Worm (Caenorhabditis elegans) whole organism, L2 larva: Measurements from ENCODE around the gene mdt-26.

Experiments
- F13H6.1 ChIP-seq: sonication (generic microtip); optimal IDR thresholded peaks from 2 replicates; lab custom pipeline; 2016; ENCODE audit warnings: missing genetic modification characterization, missing compliant biosample characterization
- R02D3.7 ChIP-seq: fragments of 150-350 bp; optimal IDR thresholded peaks from 2 replicates; lab custom pipeline; 2014; ENCODE audit warnings: missing biosample characterization, missing genetic modification characterization
- Y55F3AM.14 ChIP-seq: fragments of 200-800 bp; sonication (Bioruptor generic); optimal IDR thresholded peaks from 2 replicates; lab custom pipeline; 2018; ENCODE audit warnings: mild to moderate bottlenecking, missing genetic modification characterization, missing compliant biosample characterization
- ZK546.5 ChIP-seq: sonication (generic microtip); optimal IDR thresholded peaks from 2 replicates; lab custom pipeline; 2017; ENCODE audit warnings: missing biosample characterization, missing genetic modification characterization
- alr-1 ChIP-seq: fragments of 150-350 bp; optimal IDR thresholded peaks from 2 replicates; lab custom pipeline; 2014; ENCODE audit warnings: missing biosample characterization, missing genetic modification characterization
- aly-2 ChIP-seq: fragments of 150-350 bp; optimal IDR thresholded peaks from 2 replicates; lab custom pipeline; 2014; ENCODE audit warnings: missing biosample characterization, missing genetic modification characterization
- blmp-1 ChIP-seq: sonication (generic microtip); optimal IDR thresholded peaks from 2 replicates; lab custom pipeline; 2017; ENCODE audit warnings: missing genetic modification characterization, mild to moderate bottlenecking, missing compliant biosample characterization, antibody characterized with exemption, moderate library complexity; ENCODE audit not compliant: insufficient read depth
- ceh-16 ChIP-seq: fragments of 150-350 bp; optimal IDR thresholded peaks from 2 replicates; lab custom pipeline; 2014; ENCODE audit warnings: missing biosample characterization, missing genetic modification characterization
- ceh-82 ChIP-seq: fragments of 150-350 bp; optimal IDR thresholded peaks from 2 replicates; lab custom pipeline; 2014; ENCODE audit warnings: missing biosample characterization, missing genetic modification characterization
- egl-27 ChIP-seq: sonication (generic microtip); optimal IDR thresholded peaks from 3 replicates; lab custom pipeline; 2017; ENCODE audit warnings: missing biosample characterization, missing genetic modification reagents, missing genetic modification characterization
- elt-1 ChIP-seq: fragments of 150-350 bp; optimal IDR thresholded peaks from 2 replicates; lab custom pipeline; 2014; ENCODE audit warnings: missing biosample characterization, missing genetic modification characterization
- gmeb-1 ChIP-seq: fragments of 150-350 bp; optimal IDR thresholded peaks from 2 replicates; lab custom pipeline; 2014; ENCODE audit warnings: missing biosample characterization, missing genetic modification characterization
- lin-11 ChIP-seq: fragments of 150-350 bp; sonication (generic microtip); optimal IDR thresholded peaks from 2 replicates; lab custom pipeline; 2014; ENCODE audit warnings: missing biosample characterization, missing genetic modification characterization, inconsistent platforms, mixed read lengths
- lin-13 ChIP-seq: fragments of 150-350 bp; optimal IDR thresholded peaks from 2 replicates; lab custom pipeline; 2014; ENCODE audit warnings: missing biosample characterization, missing genetic modification reagents, missing genetic modification characterization
- lin-39 ChIP-seq: fragments of 150-350 bp; optimal IDR thresholded peaks from 2 replicates; lab custom pipeline; 2014; ENCODE audit warnings: missing biosample characterization, missing genetic modification reagents, missing genetic modification characterization
- lsy-2 ChIP-seq, 2 experiments: fragments of 150-350 bp in 1 of 2; sonication (generic microtip) in 1 of 2; optimal IDR thresholded peaks; 2 replicates each; lab custom pipeline; 2014 to 2017; ENCODE audit warnings: missing biosample characterization in 2 of 2, missing genetic modification characterization in 2 of 2
- mab-5 ChIP-seq: fragments of 150-350 bp; optimal IDR thresholded peaks from 2 replicates; lab custom pipeline; 2014; ENCODE audit warnings: missing biosample characterization, missing genetic modification characterization
- mbf-1 ChIP-seq: sonication (generic microtip); optimal IDR thresholded peaks from 2 replicates; lab custom pipeline; 2017; ENCODE audit warnings: missing biosample characterization, missing genetic modification characterization
- nhr-10 ChIP-seq: sonication (generic microtip); optimal IDR thresholded peaks from 2 replicates; lab custom pipeline; 2017; ENCODE audit warnings: missing biosample characterization, missing genetic modification characterization
- nhr-12 ChIP-seq: fragments of 150-350 bp; optimal IDR thresholded peaks from 2 replicates; lab custom pipeline; 2014; ENCODE audit warnings: missing biosample characterization, missing genetic modification characterization
- nhr-23 ChIP-seq: fragments of 150-350 bp; optimal IDR thresholded peaks from 2 replicates; lab custom pipeline; 2014; ENCODE audit warnings: missing biosample characterization, missing genetic modification reagents, missing genetic modification characterization
- nhr-237 ChIP-seq: fragments of 150-350 bp; optimal IDR thresholded peaks from 2 replicates; lab custom pipeline; 2014; ENCODE audit warnings: missing biosample characterization, missing genetic modification characterization
- nhr-25 ChIP-seq: fragments of 150-350 bp; sonication (generic microtip); optimal IDR thresholded peaks from 3 replicates; lab custom pipeline; 2014; ENCODE audit warnings: missing biosample characterization, missing genetic modification characterization
- nhr-6 ChIP-seq: fragments of 150-350 bp; optimal IDR thresholded peaks from 2 replicates; lab custom pipeline; 2014; ENCODE audit warnings: missing biosample characterization, missing genetic modification characterization
- nhr-77 ChIP-seq: fragments of 150-350 bp; optimal IDR thresholded peaks from 2 replicates; lab custom pipeline; 2014; ENCODE audit warnings: missing biosample characterization, missing genetic modification characterization
- peb-1 ChIP-seq: fragments of 150-350 bp; optimal IDR thresholded peaks from 2 replicates; lab custom pipeline; 2014; ENCODE audit warnings: missing biosample characterization, missing genetic modification characterization
- sem-4 ChIP-seq: fragments of 150-350 bp; optimal IDR thresholded peaks from 2 replicates; lab custom pipeline; 2014; ENCODE audit warnings: missing biosample characterization, missing genetic modification reagents, missing genetic modification characterization
- skn-1 ChIP-seq: sonication (generic microtip); optimal IDR thresholded peaks from 2 replicates; lab custom pipeline; 2017; ENCODE audit warnings: missing biosample characterization, missing genetic modification characterization
- sma-3 ChIP-seq: sonication (generic microtip); optimal IDR thresholded peaks from 2 replicates; lab custom pipeline; 2016; ENCODE audit warnings: missing genetic modification reagents, missing genetic modification characterization, missing compliant biosample characterization
- sma-9 ChIP-seq, 2 experiments: fragments of 150-350 bp in 1 of 2; sonication (generic microtip) in 1 of 2; optimal IDR thresholded peaks; 2 replicates each; lab custom pipeline; 2014 to 2016; ENCODE audit warnings: missing genetic modification characterization in 2 of 2, mild to moderate bottlenecking in 1 of 2, missing biosample characterization in 1 of 2, missing compliant biosample characterization in 1 of 2, missing genetic modification reagents in 1 of 2, moderate library complexity in 1 of 2
- unc-55 ChIP-seq: fragments of 150-350 bp; sonication (generic microtip); optimal IDR thresholded peaks from 3 replicates; lab custom pipeline; 2014; ENCODE audit warnings: missing biosample characterization, missing genetic modification reagents, missing genetic modification characterization
- unc-62 ChIP-seq: fragments of 150-350 bp; optimal IDR thresholded peaks from 2 replicates; lab custom pipeline; 2014; ENCODE audit warnings: missing biosample characterization, missing genetic modification reagents, missing genetic modification characterization
- ztf-1 ChIP-seq: fragments of 200-800 bp; sonication (Bioruptor generic); conservative IDR thresholded peaks from 2 replicates; pipeline ENCODE4 v1.3.6; 2022; ENCODE audit warnings: missing genetic modification characterization, missing compliant biosample characterization
- ztf-11 ChIP-seq: sonication (generic microtip); optimal IDR thresholded peaks from 2 replicates; lab custom pipeline; 2017; ENCODE audit warnings: missing biosample characterization, missing genetic modification characterization
- ztf-4 ChIP-seq: fragments of 150-350 bp; optimal IDR thresholded peaks from 2 replicates; lab custom pipeline; 2014; ENCODE audit warnings: missing biosample characterization, missing genetic modification characterization

mdt-26 gene

ce11 chrII:5667540-5667939, 6.6 kb downstream of the mdt-26 start:
- TF ChIP-seq aly-2 (tag; lab: Kevin White, UChicago), result no peak
- no peak for TF ChIP-seq lin-39 (tag; lab: Kevin White, UChicago)
- TF ChIP-seq lsy-2 (tag; optimal IDR thresholded peaks at IDR 0.05; lab: Kevin White, UChicago), result no peak
- TF ChIP-seq lin-13 (GFP tag; lab: Kevin White, UChicago), result no peak
- TF ChIP-seq nhr-237 (tag; lab: Kevin White, UChicago), result no peak
- no peak for TF ChIP-seq peb-1
- no peak for TF ChIP-seq blmp-1 (tag; lab: Kevin White, UChicago)
- no peak for TF ChIP-seq nhr-10 (tag; lab: Kevin White, UChicago)
- TF ChIP-seq mab-5, result no peak
- no peak for TF ChIP-seq ceh-16
- TF ChIP-seq lin-11 (tag; lab: Kevin White, UChicago), result no peak
- TF ChIP-seq ceh-82 (tag; lab: Kevin White, UChicago), result no peak
- no peak for TF ChIP-seq unc-62 (GFP tag; lab: Kevin White, UChicago)
- no peak for TF ChIP-seq egl-27 (tag; lab: Kevin White, UChicago)
- TF ChIP-seq nhr-6 (tag; lab: Kevin White, UChicago), result no peak
- TF ChIP-seq ztf-11 (tag; lab: Kevin White, UChicago), result no peak
- no peak for TF ChIP-seq ztf-4

- TF ChIP-seq nhr-12 (tag; lab: Kevin White, UChicago) (no peak), lin-39 (tag; lab: Kevin White, UChicago) (no peak), nhr-77 (tag; lab: Kevin White, UChicago) (no peak), lin-13 (GFP tag; lab: Kevin White, UChicago) (no peak), nhr-25 (tag; lab: Kevin White, UChicago) (no peak), unc-62 (GFP tag; lab: Kevin White, UChicago) (no peak), blmp-1 (tag; lab: Kevin White, UChicago) (no peak), ceh-16 (no peak), mab-5 (no peak), nhr-23 (tag; lab: Kevin White, UChicago) (no peak), F13H6.1 (tag; lab: Kevin White, UChicago) (no peak), sem-4 (tag; lab: Kevin White, UChicago) (no peak), gmeb-1 (tag; lab: Kevin White, UChicago) (no peak), ztf-1 (GFP tag; lab: Robert Waterston, UW) (no peak), sma-3 (no peak), Y55F3AM.14 (GFP tag; lab: Kevin White, UChicago) (no peak), alr-1 (tag; lab: Kevin White, UChicago) (no peak), lsy-2 (tag; optimal IDR thresholded peaks at IDR 0.05; lab: Kevin White, UChicago) (no peak)
Observed at ce11 chrII:5668830-5669229, 7.8 kb downstream of the mdt-26 start, which contains the start of gene C25H3.7. TSS of gene C25H3.7 (minus strand) at chrII:5668930.

ce11 chrII:5669580-5669979, 8.6 kb downstream of the mdt-26 start, which contains the start of gene C25H3.17:
TSS of gene C25H3.17 (minus strand) at chrII:5669680.
- TF ChIP-seq lsy-2 (tag; optimal IDR thresholded peaks at IDR 0.05; lab: Kevin White, UChicago), result no peak
- TF ChIP-seq lin-13 (GFP tag; lab: Kevin White, UChicago), result no peak
- no peak for TF ChIP-seq ztf-4
- no peak for TF ChIP-seq ceh-16
- no peak for TF ChIP-seq nhr-25 (tag; lab: Kevin White, UChicago)
- no peak for TF ChIP-seq lin-39 (tag; lab: Kevin White, UChicago)
- no peak for TF ChIP-seq sma-3
- TF ChIP-seq ceh-82 (tag; lab: Kevin White, UChicago), result no peak

- TF ChIP-seq R02D3.7 (tag; lab: Kevin White, UChicago) (no peak), alr-1 (tag; lab: Kevin White, UChicago) (no peak), nhr-23 (tag; lab: Kevin White, UChicago) (no peak), mbf-1 (tag; lab: Kevin White, UChicago) (no peak), unc-55 (GFP tag; lab: Kevin White, UChicago) (no peak), sem-4 (tag; lab: Kevin White, UChicago) (no peak), nhr-237 (tag; lab: Kevin White, UChicago) (no peak), ztf-4 (no peak), lin-13 (GFP tag; lab: Kevin White, UChicago) (no peak), nhr-6 (tag; lab: Kevin White, UChicago) (no peak), lsy-2 (tag; optimal IDR thresholded peaks at IDR 0.05; lab: Kevin White, UChicago) (no peak), nhr-12 (tag; lab: Kevin White, UChicago) (no peak), elt-1 (tag; lab: Kevin White, UChicago) (no peak), unc-62 (GFP tag; lab: Kevin White, UChicago) (no peak), blmp-1 (tag; lab: Kevin White, UChicago) (no peak), mab-5 (no peak), egl-27 (tag; lab: Kevin White, UChicago) (no peak), skn-1 (tag; lab: Kevin White, UChicago) (no peak), sma-9 (GFP tag; optimal IDR thresholded peaks at IDR 0.05; lab: Kevin White, UChicago) (no peak), sma-9 (tag; optimal IDR thresholded peaks at IDR 0.05; lab: Kevin White, UChicago) (no peak), ZK546.5 (tag; lab: Kevin White, UChicago) (no peak)
Observed at ce11 chrII:5680703-5681102, 19.7 kb downstream of the mdt-26 start, which contains the start of gene flp-27. TSS of gene flp-27 (plus strand) at chrII:5681003.
